Worm (Caenorhabditis elegans) whole organism, young adult: ENCODE data around the gene T23B12.11.

ENCODE experiments used
- F49E8.2 ChIP-seq: sonication (generic microtip); optimal IDR thresholded peaks from 3 replicates; lab custom pipeline; 2017; ENCODE audit warnings: missing genetic modification characterization, mild to moderate bottlenecking, missing compliant biosample characterization, antibody characterized with exemption, moderate library complexity; ENCODE audit not compliant: insufficient read depth
- ama-1 ChIP-seq, 3 experiments: fragments of 150-350 bp in 1 of 3; sonication (generic microtip) in 2 of 3; optimal IDR thresholded peaks; 2 replicates each; lab custom pipeline; 2014 to 2018; ENCODE audit warnings: missing biosample characterization in 2 of 3, missing genetic modification characterization in 2 of 3, missing genetic modification reagents in 2 of 3
- attf-3 ChIP-seq: fragments of 200-800 bp; sonication (Bioruptor generic); conservative IDR thresholded peaks from 2 replicates; pipeline ENCODE4 v1.3.6; 2022; ENCODE audit warnings: missing genetic modification reagents, missing genetic modification characterization, missing compliant biosample characterization
- hrde-1 ChIP-seq: sonication (generic microtip); optimal IDR thresholded peaks from 2 replicates; lab custom pipeline; 2016; ENCODE audit warnings: missing genetic modification characterization, mild to moderate bottlenecking, missing compliant biosample characterization, moderate library complexity, missing genotype, missing genetic modification reagents, borderline replicate concordance
- lin-35 ChIP-seq, 3 experiments: fragments of 150-350 bp in 2 of 3; sonication (generic microtip) in 1 of 3; optimal IDR thresholded peaks; 2 replicates each; lab custom pipeline; 2014 to 2018; ENCODE audit warnings: missing biosample characterization in 3 of 3, missing genetic modification characterization in 3 of 3, missing genetic modification reagents in 3 of 3
- madf-10 ChIP-seq: sonication (generic microtip); optimal IDR thresholded peaks from 2 replicates; lab custom pipeline; 2016; ENCODE audit warnings: mild to moderate bottlenecking, missing genetic modification characterization, missing compliant biosample characterization
- pbrm-1 ChIP-seq: fragments of 200-800 bp; sonication (Bioruptor generic); IDR thresholded peaks from 2 replicates; pipeline ENCODE4 v1.3.6; 2022; ENCODE audit warnings: missing genetic modification reagents, missing genetic modification characterization, missing compliant biosample characterization
- ztf-3 ChIP-seq: fragments of 200-800 bp; sonication (Bioruptor generic); optimal IDR thresholded peaks from 2 replicates; lab custom pipeline; 2018; ENCODE audit warnings: mild to moderate bottlenecking, missing genetic modification characterization, missing compliant biosample characterization

DNA sequence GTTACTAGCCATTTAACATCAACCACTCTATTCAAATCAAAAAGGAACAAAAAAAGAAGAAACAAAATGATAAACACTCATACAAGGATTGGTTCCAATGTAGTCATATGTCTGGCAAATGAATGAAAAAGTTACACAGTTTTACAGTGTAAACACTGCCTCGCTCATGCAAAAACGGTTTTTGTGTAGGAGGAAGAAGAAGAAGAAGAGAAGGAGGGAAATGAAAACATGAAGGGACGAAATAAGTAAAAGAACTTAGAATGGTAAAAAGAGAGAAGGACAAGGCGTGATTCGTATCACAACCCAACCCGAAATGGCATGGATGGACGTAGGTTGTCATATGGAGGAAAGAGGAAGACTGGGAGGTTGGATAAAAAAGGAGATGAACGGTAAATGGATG is 48.3 kb upstream of the T23B12.11 start:
- TF ChIP-seq ztf-3 (GFP tag; lab: Kevin White, UChicago): no peak
- no peak for TF ChIP-seq madf-10
- TF ChIP-seq hrde-1 (tag; lab: Kevin White, UChicago): no peak
- no peak for TF ChIP-seq ama-1 (optimal IDR thresholded peaks at IDR 0.05; lab: Kevin White, UChicago)
- no peak for TF ChIP-seq ama-1 (GFP tag; optimal IDR thresholded peaks at IDR 0.05; lab: Kevin White, UChicago)
- no peak for TF ChIP-seq attf-3 (GFP tag; lab: Robert Waterston, UW)
- no peak for TF ChIP-seq pbrm-1
- TF ChIP-seq lin-35 (GFP tag; optimal IDR thresholded peaks at IDR 0.05; lab: Kevin White, UChicago): no peak
- no peak for TF ChIP-seq F49E8.2 (tag; lab: Kevin White, UChicago)
